Worm (Caenorhabditis elegans): ENCODE data around the gene efn-2.

ce11 chrIV:10589072-10589471 lies 12.9 kb downstream of the efn-2 start, which contains the start of gene C43F9.4:
- TF ChIP-seq C34F6.9 (tag; optimal IDR thresholded peaks at IDR 0.05) (no peak), ama-1 (optimal IDR thresholded peaks at IDR 0.05) (no peak), nhr-25 (tag; optimal IDR thresholded peaks at IDR 0.05) (no peak), zag-1 (tag; optimal IDR thresholded peaks at IDR 0.05) (no peak), ztf-11 (tag; optimal IDR thresholded peaks at IDR 0.05) (no peak), R02D3.7 (tag; optimal IDR thresholded peaks at IDR 0.05) (no peak), lin-39 (tag; optimal IDR thresholded peaks at IDR 0.05) (no peak), egl-27 (tag; optimal IDR thresholded peaks at IDR 0.05) (no peak), dmd-4 (tag; optimal IDR thresholded peaks at IDR 0.05) (no peak), unc-39 (tag; optimal IDR thresholded peaks at IDR 0.05) (no peak), nhr-12 (tag; optimal IDR thresholded peaks at IDR 0.05) (no peak), lin-13 (GFP tag; optimal IDR thresholded peaks at IDR 0.05) (no peak)
